Worm (Caenorhabditis elegans) whole organism, L4 larva: ENCODE data around the gene D1005.2.

Experiments used
- F10B5.3 ChIP-seq: sonication (generic microtip); optimal IDR thresholded peaks from 2 replicates; lab custom pipeline; 2016; ENCODE audit warnings: mild to moderate bottlenecking, missing genetic modification characterization, missing compliant biosample characterization
- F26F4.8 ChIP-seq: fragments of 200-800 bp; sonication (Bioruptor generic); conservative IDR thresholded peaks from 2 replicates; pipeline ENCODE4 v1.3.6; 2022; ENCODE audit warnings: missing genetic modification characterization, missing compliant biosample characterization
- F37D6.2 ChIP-seq: sonication (generic microtip); optimal IDR thresholded peaks from 2 replicates; lab custom pipeline; 2016; ENCODE audit warnings: mild to moderate bottlenecking, missing genetic modification characterization, missing compliant biosample characterization
- aha-1 ChIP-seq: fragments of 150-350 bp; peaks from one replicate; lab custom pipeline; 2014; ENCODE audit warnings: missing biosample characterization, missing genetic modification characterization
- ama-1 ChIP-seq: fragments of 150-350 bp; optimal IDR thresholded peaks from 2 replicates; lab custom pipeline; 2014; ENCODE audit warnings: inconsistent platforms, mixed read lengths
- ceh-32 ChIP-seq: sonication (generic microtip); optimal IDR thresholded peaks from 2 replicates; lab custom pipeline; 2016; ENCODE audit warnings: mild to moderate bottlenecking, missing genetic modification characterization, missing compliant biosample characterization; ENCODE audit not compliant: poor library complexity
- ceh-44 ChIP-seq: fragments of 200-800 bp; sonication (Bioruptor generic); IDR thresholded peaks from 2 replicates; pipeline ENCODE4 v1.3.6; 2022; ENCODE audit warnings: missing genetic modification reagents, missing genetic modification characterization, missing compliant biosample characterization
- ces-1 ChIP-seq: fragments of 150-350 bp; sonication (generic microtip); optimal IDR thresholded peaks from 4 replicates; lab custom pipeline; 2014; ENCODE audit warnings: missing biosample characterization, missing genetic modification reagents, missing genetic modification characterization
- cey-2 ChIP-seq: sonication (generic microtip); optimal IDR thresholded peaks from 3 replicates; lab custom pipeline; 2017; ENCODE audit warnings: missing genetic modification characterization, mild to moderate bottlenecking, missing compliant biosample characterization, antibody characterized with exemption, borderline replicate concordance; ENCODE audit not compliant: insufficient read depth
- daf-8 ChIP-seq: fragments of 200-800 bp; sonication (Bioruptor generic); IDR thresholded peaks from 2 replicates; pipeline ENCODE4 v1.3.6; 2022; ENCODE audit warnings: missing genetic modification characterization, missing compliant biosample characterization
- duxl-1 ChIP-seq: sonication (generic microtip); optimal IDR thresholded peaks from 2 replicates; lab custom pipeline; 2016; ENCODE audit warnings: mild to moderate bottlenecking, missing genetic modification characterization, moderate library complexity, missing compliant biosample characterization; ENCODE audit not compliant: poor library complexity
- dve-1 ChIP-seq: sonication (generic microtip); optimal IDR thresholded peaks from 2 replicates; lab custom pipeline; 2017; ENCODE audit warnings: antibody characterized with exemption, mild to moderate bottlenecking, missing genetic modification characterization, missing compliant biosample characterization; ENCODE audit not compliant: insufficient read depth
- gei-8 ChIP-seq: fragments of 200-800 bp; sonication (Bioruptor generic); optimal IDR thresholded peaks from 2 replicates; lab custom pipeline; 2018; ENCODE audit warnings: mild to moderate bottlenecking, missing genetic modification characterization, missing compliant biosample characterization
- hif-1 ChIP-seq, 2 experiments: sonication (generic microtip); optimal IDR thresholded peaks; 2 replicates each; lab custom pipeline; 2016 to 2017; ENCODE audit warnings: missing compliant biosample characterization in 2 of 2, missing genetic modification characterization in 2 of 2, missing genetic modification reagents in 2 of 2, missing genotype in 2 of 2, mild to moderate bottlenecking in 1 of 2
- hlh-30 ChIP-seq: sonication (generic microtip); optimal IDR thresholded peaks from 2 replicates; lab custom pipeline; 2017; ENCODE audit warnings: antibody characterized with exemption, mild to moderate bottlenecking, missing genetic modification characterization, missing compliant biosample characterization; ENCODE audit not compliant: insufficient read depth
- lin-1 ChIP-seq: fragments of 200-800 bp; sonication (Bioruptor generic); IDR thresholded peaks from 2 replicates; pipeline ENCODE4 v1.3.6; 2022; ENCODE audit warnings: missing genetic modification reagents, missing genetic modification characterization, missing compliant biosample characterization
- mdl-1 ChIP-seq, 2 experiments: fragments of 150-350 bp in 1 of 2; sonication (generic microtip) in 1 of 2; optimal IDR thresholded peaks; 2 replicates each; lab custom pipeline; 2014 to 2017; ENCODE audit warnings: missing biosample characterization in 2 of 2, missing genetic modification characterization in 2 of 2
- mxl-3 ChIP-seq: fragments of 200-800 bp; sonication (Bioruptor generic); optimal IDR thresholded peaks from 2 replicates; lab custom pipeline; 2018; ENCODE audit warnings: mild to moderate bottlenecking, missing genetic modification characterization, missing compliant biosample characterization
- nhr-111 ChIP-seq: fragments of 200-800 bp; sonication (Bioruptor generic); optimal IDR thresholded peaks from 2 replicates; lab custom pipeline; 2018; ENCODE audit warnings: mild to moderate bottlenecking, missing genetic modification characterization, missing compliant biosample characterization
- nhr-28 ChIP-seq: fragments of 150-350 bp; optimal IDR thresholded peaks from 2 replicates; lab custom pipeline; 2014; ENCODE audit warnings: missing biosample characterization, missing genetic modification characterization
- nhr-48 ChIP-seq: sonication (generic microtip); optimal IDR thresholded peaks from 2 replicates; lab custom pipeline; 2016; ENCODE audit warnings: mild to moderate bottlenecking, missing genetic modification characterization, missing compliant biosample characterization
- nhr-6 ChIP-seq: fragments of 150-350 bp; optimal IDR thresholded peaks from 2 replicates; lab custom pipeline; 2014; ENCODE audit warnings: missing biosample characterization, missing genetic modification characterization
- nhr-77 ChIP-seq: fragments of 150-350 bp; optimal IDR thresholded peaks from 2 replicates; lab custom pipeline; 2014; ENCODE audit warnings: missing biosample characterization, missing genetic modification characterization
- pha-4 ChIP-seq, 2 experiments: fragments of 150-350 bp in 1 of 2; fragments of 200-800 bp in 1 of 2; sonication (Bioruptor generic) in 1 of 2; IDR thresholded peaks in 1 of 2; optimal IDR thresholded peaks in 1 of 2; 2 replicates each; pipeline versions ENCODE4 v1.3.6 to Lab custom; 2014 to 2022; ENCODE audit warnings: missing genetic modification characterization in 2 of 2, missing genetic modification reagents in 2 of 2, missing biosample characterization in 1 of 2, missing compliant biosample characterization in 1 of 2
- pqm-1 ChIP-seq: sonication (generic microtip); optimal IDR thresholded peaks from 2 replicates; lab custom pipeline; 2017; ENCODE audit warnings: missing biosample characterization, missing genetic modification characterization
- spr-1 ChIP-seq: sonication (generic microtip); optimal IDR thresholded peaks from 2 replicates; lab custom pipeline; 2016; ENCODE audit warnings: mild to moderate bottlenecking, missing genetic modification characterization, missing compliant biosample characterization
- tag-97 ChIP-seq: fragments of 200-800 bp; sonication (Bioruptor generic); IDR thresholded peaks from 2 replicates; pipeline ENCODE4 v1.3.6; 2022; ENCODE audit warnings: missing genetic modification characterization, missing compliant biosample characterization
- tra-1 ChIP-seq: fragments of 200-800 bp; sonication (Bioruptor generic); IDR thresholded peaks from 2 replicates; pipeline ENCODE4 v1.3.6; 2022; ENCODE audit warnings: missing genetic modification reagents, missing genetic modification characterization, missing compliant biosample characterization
- unc-62 ChIP-seq, 3 experiments: fragments of 150-350 bp in 1 of 3; sonication (generic microtip); optimal IDR thresholded peaks in 2 of 3; peaks in 1 of 3; 1 replicate in 1 of 3; 2 replicates in 2 of 3; lab custom pipeline; 2014 to 2017; ENCODE audit warnings: missing biosample characterization in 3 of 3, missing genetic modification characterization in 3 of 3, missing genetic modification reagents in 3 of 3, missing genotype in 1 of 3
- ztf-11 ChIP-seq: fragments of 150-350 bp; optimal IDR thresholded peaks from 2 replicates; lab custom pipeline; 2014; ENCODE audit warnings: missing biosample characterization, missing genetic modification characterization

D1005.2 gene

DNA sequence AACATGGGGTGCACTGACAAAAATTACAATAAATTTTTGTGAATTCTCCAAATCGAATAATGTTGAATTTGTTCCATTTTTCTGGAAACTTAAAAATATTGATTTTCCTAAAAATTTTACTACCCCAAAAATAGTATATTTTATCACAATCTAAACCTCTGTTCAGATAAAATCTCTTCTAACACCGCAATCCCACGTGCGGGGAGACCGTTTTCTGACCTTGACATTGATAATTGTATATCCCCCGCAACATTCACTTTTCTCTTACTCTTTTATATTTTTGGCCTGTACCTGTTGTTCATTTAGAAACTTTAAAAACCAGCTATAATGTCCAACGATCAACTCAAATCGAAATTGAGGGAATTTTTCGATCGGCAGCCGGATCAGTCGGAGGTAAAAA is at the start of gene D1005.2:
D1005.2 (plus strand) TSS at position 230 of the 400 bp plus-strand sequence.
- TF ChIP-seq F37D6.2 (tag; lab: Kevin White, UChicago) = no peak
- no peak for TF ChIP-seq hif-1 (tag; optimal IDR thresholded peaks at IDR 0.05; lab: Kevin White, UChicago)
- TF ChIP-seq F26F4.8 (GFP tag; lab: Robert Waterston, UW) = no peak
- TF ChIP-seq ama-1 (lab: Kevin White, UChicago) = no peak
- peak in 1 of 2 experiments; percentile 64 for TF ChIP-seq mdl-1 (tag; optimal IDR thresholded peaks at IDR 0.05; lab: Kevin White, UChicago)
- no peak for TF ChIP-seq tag-97 (GFP tag; lab: Robert Waterston, UW)
- TF ChIP-seq spr-1 (tag; lab: Kevin White, UChicago) = no peak
- no peak for TF ChIP-seq ces-1 (GFP tag; lab: Kevin White, UChicago)
- TF ChIP-seq nhr-28 (tag; lab: Kevin White, UChicago) = peak; percentile 40
- no peak for TF ChIP-seq cey-2
- TF ChIP-seq F10B5.3 (tag; lab: Kevin White, UChicago) = no peak
- no peak for TF ChIP-seq nhr-77 (tag; lab: Kevin White, UChicago)
- no peak for TF ChIP-seq ztf-11 (tag; lab: Kevin White, UChicago)
- TF ChIP-seq mxl-3 (GFP tag; lab: Kevin White, UChicago) = peak; percentile 35
- no peak for TF ChIP-seq daf-8 (GFP tag; lab: Robert Waterston, UW)
- TF ChIP-seq hlh-30 = no peak
- TF ChIP-seq pha-4 (GFP tag; IDR thresholded peaks at IDR 0.05; lab: Robert Waterston, UW) = no peak
- TF ChIP-seq pha-4 (tag; optimal IDR thresholded peaks at IDR 0.05; lab: Kevin White, UChicago) = no peak

ce11 chrX:1409224-1409623 is 49.6 kb upstream of the D1005.2 start:
- TF ChIP-seq aha-1 (tag; lab: Kevin White, UChicago) (peak; percentile 91), lin-1 (GFP tag; lab: Robert Waterston, UW) (no peak)

DNA sequence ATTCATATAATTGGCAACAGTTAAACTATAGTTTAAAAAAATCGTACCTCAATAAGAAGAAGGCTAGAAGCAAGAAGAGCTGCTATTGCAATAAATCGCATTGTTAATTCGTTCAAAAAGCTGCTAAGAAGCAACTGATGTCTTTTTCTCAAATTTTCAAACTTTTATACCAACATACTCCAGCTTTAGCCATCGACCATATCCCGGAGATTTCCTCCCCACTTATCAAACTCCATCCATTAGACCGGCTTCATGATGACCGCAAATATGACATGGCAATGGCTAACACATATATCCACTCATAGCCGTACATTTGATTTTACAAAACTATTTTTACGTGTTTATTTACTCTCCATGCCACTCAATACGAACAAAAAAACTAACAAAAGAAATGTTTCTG is 48.3 kb upstream of the D1005.2 start, which contains the start of gene abu-2:
abu-2 (minus strand) TSS at position 101 of the 400 bp plus-strand sequence.
- TF ChIP-seq ceh-44 (no peak), duxl-1 (tag; lab: Kevin White, UChicago) (no peak), nhr-111 (no peak), ceh-32 (no peak), aha-1 (tag; lab: Kevin White, UChicago) (no peak), mdl-1 (tag; optimal IDR thresholded peaks at IDR 0.05; lab: Kevin White, UChicago) (no peak)

- TF ChIP-seq unc-62 (GFP tag; optimal IDR thresholded peaks at IDR 0.05 in 1 of 2; lab: Kevin White, UChicago) (peak in 1 of 2 experiments; percentile 38), unc-62 (tag; optimal IDR thresholded peaks at IDR 0.05; lab: Kevin White, UChicago) (no peak), dve-1 (tag; lab: Kevin White, UChicago) (no peak)
- TF ChIP-seq, all 104 proteins: peak for 1
These were observed 46.0 kb upstream of the D1005.2 start, which contains the start of gene srh-19 for ce11 chrX:1412844-1413243. Gene srh-19, plus strand, starts transcription at chrX:1413144.

DNA sequence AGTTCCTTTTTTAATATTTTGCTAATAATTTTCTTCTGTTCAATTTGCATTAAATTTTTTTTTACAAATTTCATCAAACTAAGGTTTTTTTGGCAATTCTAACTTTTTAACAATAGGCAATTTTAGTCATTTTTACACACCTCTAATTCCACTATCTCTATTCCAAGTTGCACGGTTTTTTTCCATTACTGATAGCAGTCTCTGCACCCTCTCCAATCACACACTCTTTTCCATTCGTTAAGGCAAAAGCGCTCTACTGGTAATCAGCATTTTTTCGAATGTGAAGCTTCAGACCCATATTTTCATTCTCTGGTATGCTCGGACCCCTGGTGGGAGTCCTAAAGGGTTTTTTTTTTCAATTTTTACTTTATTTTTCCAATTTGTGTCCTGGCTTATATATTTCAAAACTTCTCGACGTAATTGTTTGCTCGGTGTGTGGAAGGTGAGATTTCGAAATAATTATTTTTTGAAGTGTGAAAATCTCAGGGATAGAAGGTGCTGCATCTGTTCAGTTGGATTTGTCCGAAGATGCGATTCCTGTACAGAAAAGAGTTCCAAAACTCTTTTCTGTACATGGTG is 42.0 kb upstream of the D1005.2 start, which contains the start of the genes F19G12.4 and F19G12.8:
F19G12.4 (plus strand) TSS at position 529 of the 579 bp plus-strand sequence.
F19G12.8 (plus strand) TSS at position 545 of the 579 bp plus-strand sequence.
- TF ChIP-seq nhr-28 (tag; lab: Kevin White, UChicago) = peak; percentile 48
- no peak for TF ChIP-seq gei-8 (GFP tag; lab: Kevin White, UChicago)
- no peak for TF ChIP-seq tra-1
- no peak for TF ChIP-seq nhr-48
- no peak for TF ChIP-seq nhr-6
- peak; percentile 88 for TF ChIP-seq aha-1 (tag; lab: Kevin White, UChicago)
- peak; percentile 83 for TF ChIP-seq pqm-1
